Worm (Caenorhabditis elegans) whole organism, early embryonic: ENCODE results near the gene C28A5.1.

Source experiments
- ama-1 ChIP-seq: fragments of 150-350 bp; optimal IDR thresholded peaks from 2 replicates; lab custom pipeline; 2014
- ceh-13 ChIP-seq: fragments of 200-800 bp; sonication (Bioruptor generic); optimal IDR thresholded peaks from 2 replicates; lab custom pipeline; 2018; ENCODE audit warnings: mild to moderate bottlenecking, missing genetic modification characterization, missing compliant biosample characterization
- ceh-36 ChIP-seq: sonication (generic microtip); optimal IDR thresholded peaks from 2 replicates; lab custom pipeline; 2016; ENCODE audit warnings: missing genetic modification characterization, inconsistent platforms, missing compliant biosample characterization
- flt-1 ChIP-seq: fragments of 200-800 bp; sonication (Bioruptor generic); IDR thresholded peaks from 2 replicates; pipeline ENCODE4 v1.3.6; 2022; ENCODE audit warnings: missing genetic modification characterization, missing compliant biosample characterization
- hmg-4 ChIP-seq: fragments of 200-800 bp; sonication (Bioruptor generic); optimal IDR thresholded peaks from 2 replicates; lab custom pipeline; 2018; ENCODE audit warnings: mild to moderate bottlenecking, missing genetic modification characterization, missing compliant biosample characterization

ce11 chrIII:4391938-4392337 is 42.2 kb downstream of the C28A5.1 start:
- TF ChIP-seq ceh-36 (tag; lab: Kevin White, UChicago) (no peak), ama-1 (lab: Kevin White, UChicago) (no peak), ceh-13 (GFP tag; lab: Kevin White, UChicago) (no peak), flt-1 (GFP tag; lab: Robert Waterston, UW) (no peak), hmg-4 (GFP tag; lab: Kevin White, UChicago) (no peak)
